Fruit fly (Drosophila melanogaster) whole organism, embryonic: ENCODE data around the gene ENGase.

Experiments
- Antp ChIP-seq: fragments of 200-800 bp; sonication (Bioruptor generic); optimal IDR thresholded peaks from 3 replicates; lab custom pipeline; 2016; ENCODE audit warnings: missing biosample characterization, missing genetic modification characterization
- Bdp1 ChIP-seq: fragments of 200-800 bp; sonication (Bioruptor generic); optimal IDR thresholded peaks from 3 replicates; lab custom pipeline; 2016; ENCODE audit warnings: missing biosample characterization, missing genetic modification characterization
- CG10209 ChIP-seq: fragments of 200-800 bp; sonication (Bioruptor generic); optimal IDR thresholded peaks from 3 replicates; lab custom pipeline; 2017; ENCODE audit warnings: missing biosample characterization, mild to moderate bottlenecking, missing genetic modification characterization, missing genetic modification reagents
- CG10267 ChIP-seq: fragments of 200-800 bp; sonication (Bioruptor generic); optimal IDR thresholded peaks from 2 replicates; lab custom pipeline; 2018; ENCODE audit warnings: missing biosample characterization, mild to moderate bottlenecking, missing genetic modification characterization, moderate library complexity
- CG12104 ChIP-seq: fragments of 200-800 bp; sonication (Bioruptor generic); optimal IDR thresholded peaks from 3 replicates; lab custom pipeline; 2016; ENCODE audit warnings: missing biosample characterization, missing genetic modification characterization
- CG12155 ChIP-seq: fragments of 200-800 bp; sonication (Bioruptor generic); optimal IDR thresholded peaks from 3 replicates; lab custom pipeline; 2016; ENCODE audit warnings: missing biosample characterization, missing genetic modification characterization
- CG14050 ChIP-seq: fragments of 200-800 bp; sonication (Bioruptor generic); IDR thresholded peaks from 3 replicates; pipeline ENCODE4 v1.3.6; 2022; ENCODE audit warnings: missing biosample characterization, missing genetic modification characterization
- CG14441 ChIP-seq: fragments of 200-800 bp; sonication (Bioruptor generic); IDR thresholded peaks from 2 replicates; pipeline ENCODE4 v1.3.6; 2022; ENCODE audit warnings: missing biosample characterization, missing genetic modification characterization
- CG14965 ChIP-seq: fragments of 200-800 bp; sonication (Bioruptor generic); optimal IDR thresholded peaks from 2 replicates; lab custom pipeline; 2016; ENCODE audit warnings: missing biosample characterization, missing genetic modification characterization, borderline replicate concordance
- CG15601 ChIP-seq: fragments of 200-800 bp; sonication (Bioruptor generic); optimal IDR thresholded peaks from 3 replicates; lab custom pipeline; 2019; ENCODE audit warnings: missing biosample characterization, mild to moderate bottlenecking, missing genetic modification characterization, moderate library complexity
- CG1602 ChIP-seq: fragments of 200-800 bp; sonication (Bioruptor generic); optimal IDR thresholded peaks from 3 replicates; lab custom pipeline; 2016; ENCODE audit warnings: missing biosample characterization, missing genetic modification characterization
- CG17568 ChIP-seq: fragments of 200-800 bp; sonication (Bioruptor generic); optimal IDR thresholded peaks from 2 replicates; lab custom pipeline; 2018; ENCODE audit warnings: missing biosample characterization, mild to moderate bottlenecking, missing genetic modification characterization, moderate library complexity
- CG2116 ChIP-seq: fragments of 200-800 bp; sonication (Bioruptor generic); optimal IDR thresholded peaks from 3 replicates; lab custom pipeline; 2018; ENCODE audit warnings: missing biosample characterization, mild to moderate bottlenecking, missing genetic modification characterization
- CG2199 ChIP-seq: fragments of 200-800 bp; sonication (Bioruptor generic); IDR thresholded peaks from 3 replicates; pipeline ENCODE4 v1.3.6; 2022; ENCODE audit warnings: missing biosample characterization, missing genetic modification characterization
- CG2875 ChIP-seq: fragments of 200-800 bp; sonication (Bioruptor generic); optimal IDR thresholded peaks from 2 replicates; lab custom pipeline; 2017; ENCODE audit warnings: missing biosample characterization, mild to moderate bottlenecking, missing genetic modification characterization, missing genetic modification reagents
- CG34224 ChIP-seq: fragments of 200-800 bp; sonication (Bioruptor generic); IDR thresholded peaks from 3 replicates; pipeline ENCODE4 v1.3.6; 2022; ENCODE audit warnings: missing biosample characterization, missing genetic modification characterization; ENCODE audit not compliant: partially characterized antibody
- CG5180 ChIP-seq: fragments of 200-800 bp; sonication (Bioruptor generic); optimal IDR thresholded peaks from 3 replicates; lab custom pipeline; 2017; ENCODE audit warnings: missing biosample characterization, missing genetic modification characterization, mild to moderate bottlenecking, moderate library complexity, missing genetic modification reagents
- CG7271 ChIP-seq: fragments of 200-800 bp; sonication (Bioruptor generic); optimal IDR thresholded peaks from 2 replicates; lab custom pipeline; 2018; ENCODE audit warnings: missing biosample characterization, mild to moderate bottlenecking, missing genetic modification characterization, moderate library complexity
- CG8281 ChIP-seq: fragments of 200-800 bp; sonication (Bioruptor generic); optimal IDR thresholded peaks from 2 replicates; lab custom pipeline; 2018; ENCODE audit warnings: missing biosample characterization, mild to moderate bottlenecking, missing genetic modification characterization, moderate library complexity
- CG8290 ChIP-seq, 3 experiments: fragments of 200-800 bp; sonication (Bioruptor generic); optimal IDR thresholded peaks; 2 replicates each; lab custom pipeline; 2016 to 2019; ENCODE audit warnings: missing biosample characterization in 3 of 3, missing genetic modification characterization in 3 of 3, mild to moderate bottlenecking in 2 of 3, moderate library complexity in 1 of 3
- CG8388 ChIP-seq: fragments of 200-800 bp; sonication (Bioruptor generic); optimal IDR thresholded peaks from 2 replicates; lab custom pipeline; 2019; ENCODE audit warnings: missing biosample characterization, mild to moderate bottlenecking, missing genetic modification characterization, moderate library complexity
- CG9876 ChIP-seq: fragments of 200-800 bp; sonication (Bioruptor generic); optimal IDR thresholded peaks from 2 replicates; lab custom pipeline; 2016; ENCODE audit warnings: missing biosample characterization, missing genetic modification characterization
- Dref ChIP-seq: fragments of 200-800 bp; sonication (Bioruptor generic); IDR thresholded peaks from 2 replicates; pipeline ENCODE4 v1.3.6; 2022; ENCODE audit warnings: missing biosample characterization, missing genetic modification characterization
- E2f2 ChIP-seq: fragments of 200-800 bp; sonication (Bioruptor generic); IDR thresholded peaks from 2 replicates; pipeline ENCODE4 v1.3.6; 2022; ENCODE audit warnings: missing biosample characterization, missing genetic modification characterization
- Fer2 ChIP-seq: fragments of 200-800 bp; sonication (Bioruptor generic); optimal IDR thresholded peaks from 2 replicates; lab custom pipeline; 2018; ENCODE audit warnings: missing biosample characterization, mild to moderate bottlenecking, missing genetic modification characterization, moderate library complexity
- Hey ChIP-seq: fragments of 200-800 bp; sonication (Bioruptor generic); optimal IDR thresholded peaks from 3 replicates; lab custom pipeline; 2018; ENCODE audit warnings: missing biosample characterization, mild to moderate bottlenecking, missing genetic modification characterization
- HmgZ ChIP-seq: fragments of 200-800 bp; sonication (Bioruptor generic); optimal IDR thresholded peaks from 2 replicates; lab custom pipeline; 2018; ENCODE audit warnings: missing biosample characterization, mild to moderate bottlenecking, missing genetic modification characterization
- Hr51 ChIP-seq, 2 experiments: fragments of 200-800 bp; sonication (Bioruptor generic); optimal IDR thresholded peaks; 2 replicates in 1 of 2; 3 replicates in 1 of 2; lab custom pipeline; 2016 to 2018; ENCODE audit warnings: missing biosample characterization in 2 of 2, missing genetic modification characterization in 2 of 2, mild to moderate bottlenecking in 1 of 2, moderate library complexity in 1 of 2
- Sox100B ChIP-seq: fragments of 200-800 bp; sonication (Bioruptor generic); optimal IDR thresholded peaks from 3 replicates; lab custom pipeline; 2018; ENCODE audit warnings: missing biosample characterization, mild to moderate bottlenecking, missing genetic modification characterization
- Sox102F ChIP-seq: fragments of 200-800 bp; sonication (Bioruptor generic); optimal IDR thresholded peaks from 2 replicates; lab custom pipeline; 2018; ENCODE audit warnings: missing biosample characterization, mild to moderate bottlenecking, missing genetic modification characterization, moderate library complexity
- Sry-β ChIP-seq: fragments of 200-800 bp; sonication (Bioruptor generic); optimal IDR thresholded peaks from 2 replicates; lab custom pipeline; 2018; ENCODE audit warnings: missing biosample characterization, mild to moderate bottlenecking, missing genetic modification characterization, moderate library complexity
- Usf ChIP-seq: fragments of 200-800 bp; sonication (Bioruptor generic); optimal IDR thresholded peaks from 2 replicates; lab custom pipeline; 2017; ENCODE audit warnings: missing genotype, missing biosample characterization, missing genetic modification characterization
- ap ChIP-seq: fragments of 200-800 bp; sonication (Bioruptor generic); IDR thresholded peaks from 2 replicates; pipeline ENCODE4 v1.3.6; 2022; ENCODE audit warnings: missing biosample characterization, missing genetic modification characterization
- az2 ChIP-seq: fragments of 200-800 bp; sonication (Bioruptor generic); optimal IDR thresholded peaks from 3 replicates; lab custom pipeline; 2016; ENCODE audit warnings: missing biosample characterization, missing genetic modification characterization
- chinmo ChIP-seq: fragments of 200-800 bp; sonication (Bioruptor generic); IDR thresholded peaks from 4 replicates; pipeline ENCODE4 v1.3.6; 2022; ENCODE audit warnings: missing biosample characterization, missing genetic modification characterization; ENCODE audit not compliant: partially characterized antibody
- eyg ChIP-seq: fragments of 200-800 bp; sonication (Bioruptor generic); optimal IDR thresholded peaks from 3 replicates; lab custom pipeline; 2016; ENCODE audit warnings: missing biosample characterization, missing genetic modification characterization
- fd3F ChIP-seq: fragments of 200-800 bp; sonication (Bioruptor generic); optimal IDR thresholded peaks from 2 replicates; lab custom pipeline; 2018; ENCODE audit warnings: missing biosample characterization, mild to moderate bottlenecking, missing genetic modification characterization, moderate library complexity
- gce ChIP-seq: fragments of 200-800 bp; sonication (Bioruptor generic); IDR thresholded peaks from 3 replicates; pipeline ENCODE4 v1.3.6; 2022; ENCODE audit warnings: missing biosample characterization, missing genetic modification characterization
- gsb ChIP-seq: fragments of 200-800 bp; sonication (Bioruptor generic); IDR thresholded peaks from 2 replicates; pipeline ENCODE4 v1.3.6; 2022; ENCODE audit warnings: missing biosample characterization, missing genetic modification characterization
- gsb-n ChIP-seq: fragments of 200-800 bp; sonication (Bioruptor generic); optimal IDR thresholded peaks from 3 replicates; lab custom pipeline; 2018; ENCODE audit warnings: missing biosample characterization, mild to moderate bottlenecking, missing genetic modification characterization
- inv ChIP-seq: fragments of 200-800 bp; sonication (Bioruptor generic); IDR thresholded peaks from 2 replicates; pipeline ENCODE4 v1.3.6; 2022; ENCODE audit warnings: missing biosample characterization, missing genetic modification characterization; ENCODE audit not compliant: partially characterized antibody
- jing ChIP-seq: fragments of 200-800 bp; sonication (Bioruptor generic); optimal IDR thresholded peaks from 2 replicates; lab custom pipeline; 2018; ENCODE audit warnings: missing biosample characterization, mild to moderate bottlenecking, missing genetic modification characterization
- nau ChIP-seq: fragments of 200-800 bp; sonication (Bioruptor generic); optimal IDR thresholded peaks from 3 replicates; lab custom pipeline; 2017; ENCODE audit warnings: missing biosample characterization, mild to moderate bottlenecking, missing genetic modification characterization, missing genetic modification reagents
- pho ChIP-seq: fragments of 200-800 bp; sonication (Bioruptor generic); optimal IDR thresholded peaks from 2 replicates; lab custom pipeline; 2016; ENCODE audit warnings: missing biosample characterization, missing genetic modification characterization
- pum ChIP-seq: fragments of 200-800 bp; sonication (Bioruptor generic); optimal IDR thresholded peaks from 2 replicates; lab custom pipeline; 2016; ENCODE audit warnings: missing biosample characterization, missing genetic modification characterization
- ranshi ChIP-seq: fragments of 200-800 bp; sonication (Bioruptor generic); IDR thresholded peaks from 2 replicates; pipeline ENCODE4 v1.3.6; 2022; ENCODE audit warnings: missing biosample characterization, missing genetic modification characterization
- rib ChIP-seq: fragments of 200-800 bp; sonication (Bioruptor generic); IDR thresholded peaks from 2 replicates; pipeline ENCODE4 v1.3.6; 2022; ENCODE audit warnings: missing biosample characterization, missing genetic modification characterization
- slou ChIP-seq: fragments of 200-800 bp; sonication (Bioruptor generic); optimal IDR thresholded peaks from 3 replicates; lab custom pipeline; 2016; ENCODE audit warnings: missing biosample characterization, missing genetic modification characterization
- tin ChIP-seq: fragments of 200-800 bp; sonication (Bioruptor generic); optimal IDR thresholded peaks from 3 replicates; lab custom pipeline; 2016; ENCODE audit warnings: missing biosample characterization, missing genetic modification characterization

Gene ENGase

dm6 chrX:17472930-17473668 is 49.7 kb downstream of the ENGase start (continued):
- TF ChIP-seq slou (no peak), rib (GFP tag; lab: Robert Waterston, UW) (no peak), CG10267 (tag; lab: Kevin White, UChicago) (no peak), Sox102F (peak; percentile 32), jing (GFP tag; lab: Kevin White, UChicago) (no peak), CG15601 (tag; lab: Kevin White, UChicago) (peak; percentile 26), ap (GFP tag; lab: Robert Waterston, UW) (no peak), CG9876 (no peak), Sox100B (GFP tag; lab: Kevin White, UChicago) (peak; percentile 52), CG14441 (GFP tag; lab: Robert Waterston, UW) (no peak), pum (no peak), Antp (GFP tag; lab: Kevin White, UChicago) (no peak), CG10209 (GFP tag; lab: Kevin White, UChicago) (peak; percentile 11), nau (no peak), CG8388 (GFP tag; lab: Kevin White, UChicago) (no peak), CG17568 (GFP tag; lab: Kevin White, UChicago) (peak; percentile 18), az2 (GFP tag; lab: Kevin White, UChicago) (no peak), CG12155 (no peak), CG2875 (GFP tag; lab: Kevin White, UChicago) (peak; percentile 53), gce (GFP tag; lab: Robert Waterston, UW) (peak; percentile 42; the same call in 1 of the 3 replicates), CG8281 (tag; lab: Kevin White, UChicago) (no peak), CG7271 (no peak), HmgZ (no peak), CG14050 (GFP tag; lab: Robert Waterston, UW) (no peak), Usf (GFP tag; lab: Kevin White, UChicago) (no peak), Bdp1 (no peak), tin (GFP tag; lab: Kevin White, UChicago) (no peak), CG14965 (no peak), E2f2 (GFP tag; lab: Robert Waterston, UW) (no peak), CG34224 (GFP tag; lab: Robert Waterston, UW) (no peak), gsb (no peak), CG5180 (GFP tag; lab: Kevin White, UChicago) (no peak), Fer2 (tag; lab: Kevin White, UChicago) (no peak), CG8290 (GFP tag; optimal IDR thresholded peaks at IDR 0.05; lab: Kevin White, UChicago) (peak; percentile 9), CG8290 (tag; optimal IDR thresholded peaks at IDR 0.05; lab: Kevin White, UChicago) (no peak), pho (no peak), CG1602 (GFP tag; lab: Kevin White, UChicago) (peak; percentile 36), chinmo (0 out of 4 replicates have a peak, but pooled peaks have one; percentile 14), fd3F (no peak), CG12104 (peak; percentile 51), ranshi (GFP tag; lab: Robert Waterston, UW) (no peak), Sry-β (GFP tag; lab: Kevin White, UChicago) (no peak), Hey (tag; lab: Kevin White, UChicago) (no peak), gsb-n (peak; percentile 27), inv (GFP tag; lab: Robert Waterston, UW) (no peak), CG2199 (GFP tag; lab: Robert Waterston, UW) (no peak), eyg (no peak), Hr51 (GFP tag; optimal IDR thresholded peaks at IDR 0.05; lab: Kevin White, UChicago) (peak in 1 of 2 experiments; percentile 10), CG2116 (GFP tag; lab: Kevin White, UChicago) (no peak), Dref (GFP tag; lab: Robert Waterston, UW) (no peak)
